Worm (Caenorhabditis elegans) whole organism, L1 larva: Measurements from ENCODE around the gene C01G10.4.
"Not testable (repeated sequence)": the region's sequence is repeated elsewhere in the genome, so short reads cannot be mapped to it uniquely, and the experiment has no call there.

ENCODE experiments used
- aha-1 ChIP-seq: fragments of 150-350 bp; optimal IDR thresholded peaks from 2 replicates; lab custom pipeline; 2014; ENCODE audit warnings: missing biosample characterization, missing genetic modification characterization
- alr-1 ChIP-seq: fragments of 200-800 bp; sonication (Bioruptor generic); optimal IDR thresholded peaks from 2 replicates; lab custom pipeline; 2018; ENCODE audit warnings: borderline replicate concordance, mild to moderate bottlenecking, missing genetic modification characterization, missing compliant biosample characterization
- aly-2 ChIP-seq: fragments of 150-350 bp; optimal IDR thresholded peaks from 2 replicates; lab custom pipeline; 2014; ENCODE audit warnings: missing biosample characterization, missing genetic modification characterization
- ceh-82 ChIP-seq, 3 experiments: fragments of 150-350 bp in 1 of 3; sonication (generic microtip) in 2 of 3; optimal IDR thresholded peaks; 2 replicates each; lab custom pipeline; 2014 to 2017; ENCODE audit warnings: missing biosample characterization in 3 of 3, missing genetic modification characterization in 3 of 3
- lir-3 ChIP-seq: sonication (generic microtip); optimal IDR thresholded peaks from 2 replicates; lab custom pipeline; 2016; ENCODE audit warnings: mild to moderate bottlenecking, missing genetic modification characterization, moderate library complexity, missing compliant biosample characterization; ENCODE audit not compliant: poor library complexity
- nhr-237 ChIP-seq: fragments of 150-350 bp; optimal IDR thresholded peaks from 2 replicates; lab custom pipeline; 2014; ENCODE audit warnings: missing biosample characterization, missing genetic modification characterization
- pag-3 ChIP-seq: sonication (generic microtip); optimal IDR thresholded peaks from 2 replicates; lab custom pipeline; 2017; ENCODE audit warnings: missing genetic modification characterization, mild to moderate bottlenecking, missing compliant biosample characterization, antibody characterized with exemption, borderline replicate concordance; ENCODE audit not compliant: insufficient read depth
- snpc-4 ChIP-seq: fragments of 150-350 bp; optimal IDR thresholded peaks from 2 replicates; lab custom pipeline; 2014; ENCODE audit warnings: missing biosample characterization, missing genetic modification characterization
- sptf-1 ChIP-seq: fragments of 150-350 bp; optimal IDR thresholded peaks from 2 replicates; lab custom pipeline; 2014; ENCODE audit warnings: missing biosample characterization, missing genetic modification characterization
- ztf-11 ChIP-seq, 2 experiments: sonication (generic microtip); optimal IDR thresholded peaks; 2 replicates each; lab custom pipeline; 2016 to 2017; ENCODE audit warnings: missing genetic modification characterization in 2 of 2, missing biosample characterization in 1 of 2, missing compliant biosample characterization in 1 of 2
- ztf-4 ChIP-seq: fragments of 150-350 bp; optimal IDR thresholded peaks from 2 replicates; lab custom pipeline; 2014; ENCODE audit warnings: missing biosample characterization, missing genetic modification characterization

ce11 chrV:15105893-15106598 is 16.5 kb downstream of the C01G10.4 start, which contains the start of gene C01G10.14:
- not testable (repeated sequence) for TF ChIP-seq ztf-11 (tag; optimal IDR thresholded peaks at IDR 0.05; lab: Kevin White, UChicago); snpc-4 (tag; lab: Kevin White, UChicago); alr-1 (tag; lab: Kevin White, UChicago); aly-2; ceh-82 (tag; optimal IDR thresholded peaks at IDR 0.05; lab: Kevin White, UChicago); aha-1 (tag; lab: Kevin White, UChicago); ztf-4 (tag; lab: Kevin White, UChicago); pag-3 (tag; lab: Kevin White, UChicago); sptf-1 (tag; lab: Kevin White, UChicago); nhr-237; lir-3 (tag; lab: Kevin White, UChicago)
